Worm (Caenorhabditis elegans): ENCODE measurements around the gene F42A9.7.

Gene F42A9.7

DNA sequence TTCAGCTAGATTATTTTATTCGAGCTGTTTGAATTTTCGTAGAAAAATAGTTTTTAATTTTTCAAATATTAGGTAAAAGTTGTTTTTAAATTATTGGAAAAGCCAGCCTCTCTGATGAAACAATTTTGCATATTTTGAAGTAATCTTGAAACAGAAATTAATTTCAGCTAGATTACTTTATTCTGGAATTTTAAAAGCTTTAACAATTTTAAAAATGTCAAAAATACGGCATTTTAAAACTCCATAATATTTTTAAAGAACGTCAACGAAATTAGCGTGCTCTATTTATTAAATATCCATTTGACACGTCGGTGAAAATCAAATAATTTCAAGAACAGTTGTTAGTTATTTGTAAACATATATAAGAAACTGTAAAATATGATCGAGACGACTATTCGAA lies 14.1 kb downstream of the F42A9.7 start, which contains the start of gene Y59H11AR.10:
Gene Y59H11AR.10 (plus strand): TSS at position 301 of the 400 bp plus-strand sequence.
- TF ChIP-seq sdc-2 (tag; optimal IDR thresholded peaks at IDR 0.05) (no peak), ttx-3 (tag; optimal IDR thresholded peaks at IDR 0.05) (no peak), Y22D7AL.16 (tag; optimal IDR thresholded peaks at IDR 0.05) (no peak), lin-11 (tag; optimal IDR thresholded peaks at IDR 0.05) (no peak), ceh-34 (tag; optimal IDR thresholded peaks at IDR 0.05) (no peak)

DNA sequence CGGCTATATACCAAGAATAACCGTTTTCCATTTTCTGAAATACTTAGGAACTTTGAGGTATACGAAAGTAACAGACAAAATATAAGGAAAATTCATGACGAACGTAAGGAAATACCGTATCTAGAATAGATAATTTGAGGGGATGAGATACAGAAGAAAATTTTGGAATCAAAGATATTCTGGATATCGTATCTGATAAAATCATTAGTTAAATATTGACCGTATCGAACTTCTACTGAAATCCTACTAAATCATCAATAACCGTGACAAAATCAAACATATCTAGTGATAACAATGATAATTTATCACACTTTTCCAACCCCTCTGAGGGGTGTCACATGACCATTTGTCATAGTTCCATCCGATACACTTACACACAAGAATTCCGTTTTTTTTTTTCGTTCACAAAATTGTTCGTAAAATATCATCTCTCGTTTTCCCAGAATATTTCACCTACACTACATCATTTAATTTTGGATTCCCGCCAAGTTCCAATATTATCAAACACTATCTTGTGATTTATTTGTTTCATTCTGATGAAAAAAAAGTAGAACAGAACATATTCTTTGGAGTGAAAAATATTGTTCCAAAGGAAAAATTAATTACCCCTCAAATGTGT lies 16.1 kb downstream of the F42A9.7 start, which contains the start of gene Y59H11AR.4:
Gene Y59H11AR.4 (minus strand): TSS at position 51 of the 619 bp plus-strand sequence.
- TF ChIP-seq T23F11.4 (GFP tag; optimal IDR thresholded peaks at IDR 0.05) = no peak
- no peak for TF ChIP-seq ets-4 (tag; optimal IDR thresholded peaks at IDR 0.05)
- TF ChIP-seq unc-86 (tag; optimal IDR thresholded peaks at IDR 0.05) = no peak
- TF ChIP-seq lin-11 (tag; optimal IDR thresholded peaks at IDR 0.05) = no peak
- no peak for TF ChIP-seq F13H6.1 (tag; optimal IDR thresholded peaks at IDR 0.05)
- no peak for TF ChIP-seq tbx-2 (tag; optimal IDR thresholded peaks at IDR 0.05)

DNA sequence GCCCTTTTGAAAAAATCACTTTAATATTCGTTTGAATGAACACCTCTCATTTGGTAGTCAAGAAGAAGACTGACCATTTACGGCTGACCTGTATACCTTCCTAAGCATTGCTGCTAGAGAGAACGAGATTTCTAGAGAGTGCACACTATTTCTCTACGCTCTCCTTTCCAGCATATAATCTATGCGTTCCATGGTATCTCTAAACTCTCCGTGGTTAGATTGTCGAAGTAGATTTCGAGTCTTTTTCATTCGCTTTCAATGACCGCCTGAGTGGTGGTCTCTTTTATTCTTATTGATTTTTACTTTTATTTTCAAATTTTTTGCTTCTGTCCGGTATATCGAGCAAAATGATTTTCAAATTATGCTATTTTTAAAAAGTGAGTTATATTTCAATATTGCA lies 19.4 kb downstream of the F42A9.7 start:
- TF ChIP-seq elt-4 (tag; optimal IDR thresholded peaks at IDR 0.05) (no peak), ceh-2 (tag; optimal IDR thresholded peaks at IDR 0.05) (no peak), nfya-1 (tag; optimal IDR thresholded peaks at IDR 0.05) (peak; percentile 44), ceh-48 (tag; optimal IDR thresholded peaks at IDR 0.05) (peak; percentile 19)

DNA sequence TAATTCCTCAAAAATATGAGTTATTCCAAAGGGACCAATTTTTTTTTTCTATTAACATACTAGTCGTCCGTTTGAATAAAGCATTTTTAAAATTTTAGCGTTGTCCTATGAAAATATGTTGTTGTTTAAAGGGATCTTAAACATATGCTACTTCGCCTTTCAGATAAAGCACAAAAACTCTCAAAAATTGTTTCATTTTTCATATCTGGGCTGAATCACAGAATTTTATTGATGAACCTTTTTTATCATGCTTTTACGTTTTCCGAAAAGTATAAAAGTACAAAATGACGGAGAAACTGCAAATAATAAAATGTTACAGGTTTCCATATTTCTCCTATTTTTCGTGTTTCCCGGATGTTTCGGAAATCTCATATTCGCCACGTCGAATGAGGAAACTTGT lies 21.2 kb downstream of the F42A9.7 start, which contains the start of gene clec-181:
Gene clec-181 (plus strand): TSS at position 301 of the 400 bp plus-strand sequence.
- TF ChIP-seq pqm-1 (tag; optimal IDR thresholded peaks at IDR 0.05) (no peak), mec-3 (tag; optimal IDR thresholded peaks at IDR 0.05; ENCODE audit: borderline replicate concordance) (no peak), ceh-14 (tag; optimal IDR thresholded peaks at IDR 0.05) (no peak), sdc-2 (tag; optimal IDR thresholded peaks at IDR 0.05) (no peak), hlh-13 (GFP tag; optimal IDR thresholded peaks at IDR 0.05) (no peak), elt-4 (tag; optimal IDR thresholded peaks at IDR 0.05) (no peak), ceh-34 (tag; optimal IDR thresholded peaks at IDR 0.05) (no peak), T23F11.4 (GFP tag; optimal IDR thresholded peaks at IDR 0.05) (no peak), Y22D7AL.16 (tag; optimal IDR thresholded peaks at IDR 0.05) (no peak), K02D7.2 (tag; optimal IDR thresholded peaks at IDR 0.05) (no peak), che-1 (tag; optimal IDR thresholded peaks at IDR 0.05) (no peak), hlh-15 (tag; optimal IDR thresholded peaks at IDR 0.05) (no peak), ceh-24 (tag; optimal IDR thresholded peaks at IDR 0.05) (no peak), madf-2 (tag; optimal IDR thresholded peaks at IDR 0.05) (no peak), ceh-45 (GFP tag; IDR thresholded peaks at IDR 0.05) (no peak), sox-2 (GFP tag; IDR thresholded peaks at IDR 0.05) (no peak), elt-2 (tag; optimal IDR thresholded peaks at IDR 0.05) (no peak), ceh-31 (tag; optimal IDR thresholded peaks at IDR 0.05) (no peak), ceh-18 (tag; optimal IDR thresholded peaks at IDR 0.05) (no peak)

DNA sequence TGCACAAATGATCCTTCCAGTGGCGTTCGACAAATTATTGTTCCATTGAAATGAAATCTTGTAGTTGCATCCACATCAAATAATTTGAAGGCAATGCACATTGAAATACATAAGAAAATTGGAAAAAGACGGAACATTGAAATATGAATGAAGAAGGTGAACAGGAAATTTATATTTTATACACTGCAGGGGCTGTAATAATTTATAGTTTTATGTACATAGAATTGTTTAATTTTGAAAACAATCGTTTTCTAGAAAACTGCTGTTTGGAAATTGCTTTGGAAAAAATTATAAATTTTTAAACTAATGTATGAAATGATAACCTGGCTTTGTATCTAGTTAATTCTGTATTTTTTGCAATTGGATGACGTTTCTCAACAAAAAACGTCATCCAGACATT lies 21.6 kb downstream of the F42A9.7 start, which contains the start of gene Y59H11AR.3:
Gene Y59H11AR.3 (minus strand): TSS at position 101 of the 400 bp plus-strand sequence.
- TF ChIP-seq dmd-4 (tag; optimal IDR thresholded peaks at IDR 0.05; ENCODE audit: borderline replicate concordance) = no peak
- TF ChIP-seq sox-4 (tag; optimal IDR thresholded peaks at IDR 0.05) = no peak
- TF ChIP-seq F13H6.1 (tag; optimal IDR thresholded peaks at IDR 0.05) = no peak
- TF ChIP-seq ceh-24 (tag; optimal IDR thresholded peaks at IDR 0.05) = no peak
- no peak for TF ChIP-seq ahr-1 (tag; optimal IDR thresholded peaks at IDR 0.05)
- no peak for TF ChIP-seq T23F11.4 (GFP tag; optimal IDR thresholded peaks at IDR 0.05)
- no peak for TF ChIP-seq zip-5 (tag; optimal IDR thresholded peaks at IDR 0.05)
- TF ChIP-seq ets-4 (tag; optimal IDR thresholded peaks at IDR 0.05) = no peak
- TF ChIP-seq pax-1 (tag; optimal IDR thresholded peaks at IDR 0.05) = no peak
- TF ChIP-seq ceh-19 (GFP tag; optimal IDR thresholded peaks at IDR 0.05) = no peak
- TF ChIP-seq madf-2 (tag; optimal IDR thresholded peaks at IDR 0.05) = no peak
- TF ChIP-seq ztf-16 (tag; optimal IDR thresholded peaks at IDR 0.05) = no peak
- TF ChIP-seq C08G9.2 (tag; optimal IDR thresholded peaks at IDR 0.05) = no peak
- no peak for TF ChIP-seq sox-2 (GFP tag; IDR thresholded peaks at IDR 0.05)
- no peak for TF ChIP-seq ceh-31 (tag; optimal IDR thresholded peaks at IDR 0.05)

Data from whole organism, late embryonic.